Worm (Caenorhabditis elegans) whole organism, early embryonic: ENCODE data around the gene ZK354.3.
"Not testable (repeated sequence)": the region's sequence is repeated elsewhere in the genome, so short reads cannot be mapped to it uniquely, and the experiment has no call there.

Experiments
- B0310.2 ChIP-seq: sonication (generic microtip); optimal IDR thresholded peaks from 2 replicates; lab custom pipeline; 2016; ENCODE audit warnings: mild to moderate bottlenecking, missing genetic modification characterization, missing compliant biosample characterization
- F13C5.2 ChIP-seq: sonication (generic microtip); optimal IDR thresholded peaks from 2 replicates; lab custom pipeline; 2017; ENCODE audit warnings: mild to moderate bottlenecking, missing genetic modification characterization, inconsistent platforms, missing compliant biosample characterization
- aly-1 ChIP-seq: sonication (generic microtip); optimal IDR thresholded peaks from 2 replicates; lab custom pipeline; 2016; ENCODE audit warnings: missing genetic modification characterization, missing compliant biosample characterization
- ama-1 ChIP-seq: fragments of 150-350 bp; optimal IDR thresholded peaks from 2 replicates; lab custom pipeline; 2014
- ceh-13 ChIP-seq: fragments of 200-800 bp; sonication (Bioruptor generic); optimal IDR thresholded peaks from 2 replicates; lab custom pipeline; 2018; ENCODE audit warnings: mild to moderate bottlenecking, missing genetic modification characterization, missing compliant biosample characterization
- ceh-36 ChIP-seq: sonication (generic microtip); optimal IDR thresholded peaks from 2 replicates; lab custom pipeline; 2016; ENCODE audit warnings: missing genetic modification characterization, inconsistent platforms, missing compliant biosample characterization
- ets-7 ChIP-seq: sonication (generic microtip); optimal IDR thresholded peaks from 2 replicates; lab custom pipeline; 2016; ENCODE audit warnings: missing genotype, missing genetic modification characterization, missing compliant biosample characterization
- flt-1 ChIP-seq: fragments of 200-800 bp; sonication (Bioruptor generic); IDR thresholded peaks from 2 replicates; pipeline ENCODE4 v1.3.6; 2022; ENCODE audit warnings: missing genetic modification characterization, missing compliant biosample characterization
- hmbx-1 ChIP-seq: sonication (generic microtip); optimal IDR thresholded peaks from 2 replicates; lab custom pipeline; 2016; ENCODE audit warnings: mild to moderate bottlenecking, missing genetic modification characterization, missing compliant biosample characterization
- hmg-4 ChIP-seq: fragments of 200-800 bp; sonication (Bioruptor generic); optimal IDR thresholded peaks from 2 replicates; lab custom pipeline; 2018; ENCODE audit warnings: mild to moderate bottlenecking, missing genetic modification characterization, missing compliant biosample characterization
- hnd-1 ChIP-seq: sonication (generic microtip); optimal IDR thresholded peaks from 2 replicates; lab custom pipeline; 2016; ENCODE audit warnings: missing genetic modification characterization, missing compliant biosample characterization
- pes-1 ChIP-seq: fragments of 200-800 bp; sonication (Bioruptor generic); IDR thresholded peaks from 2 replicates; pipeline ENCODE4 v1.3.6; 2022; ENCODE audit warnings: missing genetic modification reagents, missing genetic modification characterization, missing compliant biosample characterization
- scrt-1 ChIP-seq: fragments of 200-800 bp; sonication (Bioruptor generic); IDR thresholded peaks from 2 replicates; pipeline ENCODE4 v1.3.6; 2022; ENCODE audit warnings: missing genetic modification characterization, missing compliant biosample characterization
- sea-1 ChIP-seq: fragments of 200-800 bp; sonication (Bioruptor generic); conservative IDR thresholded peaks from 2 replicates; pipeline ENCODE4 v1.3.6; 2022; ENCODE audit warnings: missing genetic modification characterization, missing compliant biosample characterization
- tbx-11 ChIP-seq: fragments of 200-800 bp; sonication (Bioruptor generic); IDR thresholded peaks from 2 replicates; pipeline ENCODE4 v1.3.6; 2022; ENCODE audit warnings: missing genetic modification characterization, missing compliant biosample characterization
- tbx-37 ChIP-seq: fragments of 200-800 bp; sonication (Bioruptor generic); conservative IDR thresholded peaks from 2 replicates; pipeline ENCODE4 v1.3.6; 2022; ENCODE audit warnings: missing genetic modification reagents, missing genetic modification characterization, missing compliant biosample characterization
- tra-4 ChIP-seq: sonication (generic microtip); optimal IDR thresholded peaks from 2 replicates; lab custom pipeline; 2017; ENCODE audit warnings: missing genetic modification characterization, missing compliant biosample characterization

Gene ZK354.3

DNA sequence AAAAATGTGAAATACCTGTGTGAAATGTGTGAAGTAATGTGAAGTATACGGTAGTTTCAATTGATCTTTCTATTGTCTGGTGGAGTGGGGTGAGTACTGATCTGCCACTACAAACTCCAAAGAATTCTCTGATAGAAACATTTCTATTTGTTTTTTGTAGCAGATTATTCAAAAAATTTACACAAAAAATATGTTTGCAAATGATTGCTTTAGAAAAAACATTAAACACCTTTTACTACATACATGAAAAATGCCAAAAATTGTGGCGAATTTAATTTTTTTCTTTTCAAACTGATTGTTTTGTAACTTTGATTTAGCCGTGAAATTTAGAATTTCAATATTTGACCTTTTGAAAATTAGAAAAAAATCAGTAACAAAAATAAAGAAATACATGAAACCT, at the start of gene ZK354.3:
ZK354.3 (plus strand) TSS at position 301 of the 400 bp plus-strand sequence.
- TF ChIP-seq hmg-4 (GFP tag; lab: Kevin White, UChicago): no peak

DNA sequence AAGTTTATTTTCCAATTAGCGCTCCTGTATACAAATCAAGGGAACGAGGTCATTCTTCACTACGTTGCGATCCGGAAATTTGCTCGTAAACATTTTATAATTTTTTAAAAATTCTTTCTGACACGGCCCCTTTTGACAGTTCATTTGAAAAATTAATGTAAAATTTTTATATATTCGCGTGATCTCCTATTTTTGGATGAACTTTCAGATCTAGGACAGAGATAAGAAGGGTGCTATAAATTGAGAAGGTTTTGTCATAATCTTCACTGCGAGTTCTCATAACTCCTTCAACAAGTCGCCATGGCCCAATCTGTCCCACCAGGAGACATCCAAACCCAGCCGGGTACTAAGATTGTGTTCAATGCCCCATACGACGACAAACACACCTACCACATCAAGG, 49.6 kb upstream of the ZK354.3 start, which contains the start of gene msp-19:
msp-19 (plus strand) TSS at position 301 of the 400 bp plus-strand sequence.
- not testable (repeated sequence) for TF ChIP-seq sea-1 (GFP tag; lab: Robert Waterston, UW); ets-7; flt-1

DNA sequence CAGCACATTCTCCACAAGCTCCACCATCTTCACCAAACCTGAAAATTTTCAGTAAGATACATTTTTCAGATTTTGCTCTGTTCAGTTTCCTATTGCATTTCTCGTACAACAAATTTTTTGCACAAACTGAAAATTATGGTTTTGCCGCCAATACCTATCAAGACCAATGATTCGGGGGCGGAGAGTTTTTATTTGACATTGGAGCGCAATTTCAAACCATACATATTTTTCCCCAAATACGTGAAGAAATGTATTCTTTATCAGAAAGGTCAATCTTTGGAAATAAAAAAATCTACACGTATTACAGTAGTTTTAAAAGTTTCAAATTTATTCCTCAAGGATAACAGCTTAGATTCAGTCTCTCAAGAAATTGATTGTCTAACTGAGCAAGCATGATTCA, 43.4 kb upstream of the ZK354.3 start, which contains the start of gene F36H12.5:
F36H12.5 (plus strand) TSS at position 301 of the 400 bp plus-strand sequence.
- TF ChIP-seq hmg-4 (GFP tag; lab: Kevin White, UChicago): no peak
- TF ChIP-seq hnd-1 (tag; lab: Kevin White, UChicago): no peak
- no peak for TF ChIP-seq tbx-37 (GFP tag; lab: Robert Waterston, UW)
- no peak for TF ChIP-seq B0310.2 (tag; lab: Kevin White, UChicago)
- no peak for TF ChIP-seq scrt-1
- TF ChIP-seq F13C5.2: no peak
- TF ChIP-seq aly-1 (tag; lab: Kevin White, UChicago): no peak
- no peak for TF ChIP-seq ceh-13 (GFP tag; lab: Kevin White, UChicago)
- TF ChIP-seq pes-1 (GFP tag; lab: Robert Waterston, UW): no peak
- no peak for TF ChIP-seq flt-1
- no peak for TF ChIP-seq sea-1 (GFP tag; lab: Robert Waterston, UW)
- TF ChIP-seq ama-1 (lab: Kevin White, UChicago): no peak
- no peak for TF ChIP-seq ets-7
- TF ChIP-seq ceh-36: no peak
- no peak for TF ChIP-seq tbx-11 (GFP tag; lab: Robert Waterston, UW)
- TF ChIP-seq hmbx-1 (tag; lab: Kevin White, UChicago): no peak
- no peak for TF ChIP-seq tra-4 (tag; lab: Kevin White, UChicago)

DNA sequence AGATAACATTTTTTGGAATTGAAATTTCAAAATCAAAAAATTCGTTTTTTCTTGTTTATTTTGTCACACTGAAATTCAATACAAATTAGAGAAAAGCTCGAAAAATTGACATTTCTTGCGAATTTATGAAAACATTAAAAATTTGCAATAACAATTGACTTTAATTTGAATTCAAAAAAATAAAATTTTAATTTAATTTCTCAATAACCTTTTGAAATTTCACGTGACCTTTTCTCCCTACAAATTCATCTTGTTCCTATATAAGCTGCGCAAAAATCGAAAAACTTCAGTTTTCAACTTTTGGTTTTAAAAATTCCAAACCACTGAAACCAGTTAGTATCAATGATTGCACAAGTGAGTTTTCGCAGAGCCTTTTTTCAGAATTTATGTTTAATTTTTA, 41.0 kb upstream of the ZK354.3 start, which contains the start of gene F36H12.4:
F36H12.4 (plus strand) TSS at position 301 of the 400 bp plus-strand sequence.
- TF ChIP-seq ets-7: no peak
- no peak for TF ChIP-seq F13C5.2
- TF ChIP-seq pes-1 (GFP tag; lab: Robert Waterston, UW): no peak
- no peak for TF ChIP-seq hnd-1 (tag; lab: Kevin White, UChicago)
- TF ChIP-seq hmbx-1 (tag; lab: Kevin White, UChicago): no peak
- no peak for TF ChIP-seq scrt-1
- TF ChIP-seq tra-4 (tag; lab: Kevin White, UChicago): no peak
- TF ChIP-seq tbx-11 (GFP tag; lab: Robert Waterston, UW): no peak
- TF ChIP-seq sea-1 (GFP tag; lab: Robert Waterston, UW): no peak
- TF ChIP-seq tbx-37 (GFP tag; lab: Robert Waterston, UW): no peak

DNA sequence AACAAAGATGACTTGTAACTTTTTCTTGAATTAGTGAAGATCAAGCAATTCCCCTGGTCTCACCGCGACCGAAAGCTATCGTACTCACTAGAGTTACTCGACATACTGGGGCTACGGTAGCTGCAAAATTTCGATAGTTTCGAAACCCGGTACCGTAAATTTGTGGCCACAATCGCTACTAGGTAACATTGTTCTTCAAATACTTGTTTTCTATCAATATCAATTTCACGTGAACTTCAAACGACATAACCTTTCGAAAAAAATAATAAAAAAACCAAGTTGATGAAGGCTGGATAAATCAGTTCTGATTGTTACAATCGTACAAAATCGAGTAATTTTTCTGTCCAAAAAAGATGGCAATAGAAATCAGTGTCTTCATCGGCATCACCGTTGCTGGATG, 37.3 kb upstream of the ZK354.3 start, which contains the start of gene F36H12.3:
F36H12.3 (plus strand) TSS at position 301 of the 400 bp plus-strand sequence.
- no peak for TF ChIP-seq flt-1
- TF ChIP-seq sea-1 (GFP tag; lab: Robert Waterston, UW): no peak
- TF ChIP-seq hmbx-1 (tag; lab: Kevin White, UChicago): no peak
- TF ChIP-seq tbx-37 (GFP tag; lab: Robert Waterston, UW): no peak
- TF ChIP-seq aly-1 (tag; lab: Kevin White, UChicago): no peak
- TF ChIP-seq ceh-36: no peak
- no peak for TF ChIP-seq F13C5.2

DNA sequence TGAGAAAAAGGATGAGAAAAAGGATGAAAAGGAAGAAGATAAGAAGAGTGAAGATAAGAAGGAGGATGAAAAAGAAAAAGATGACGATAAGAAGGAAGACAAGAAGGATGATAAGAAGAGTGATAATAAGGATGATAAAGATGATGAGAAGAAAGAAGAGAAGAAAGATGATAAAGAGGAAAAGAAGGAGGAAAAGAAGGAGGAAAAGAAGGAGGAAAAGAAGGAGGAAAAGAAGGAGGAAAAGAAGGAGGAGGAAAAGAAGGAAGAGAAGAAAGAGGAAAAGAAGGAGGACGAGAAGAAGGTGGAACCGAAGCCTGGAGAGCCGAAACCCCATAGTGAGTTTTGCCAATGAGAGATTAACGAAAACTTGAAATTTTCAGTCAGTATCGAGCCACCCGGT, 36.5 kb upstream of the ZK354.3 start:
- TF ChIP-seq scrt-1: no peak
- no peak for TF ChIP-seq tbx-11 (GFP tag; lab: Robert Waterston, UW)
- TF ChIP-seq ets-7: no peak
- TF ChIP-seq aly-1 (tag; lab: Kevin White, UChicago): no peak
- no peak for TF ChIP-seq F13C5.2
- no peak for TF ChIP-seq hmbx-1 (tag; lab: Kevin White, UChicago)
- no peak for TF ChIP-seq sea-1 (GFP tag; lab: Robert Waterston, UW)
- TF ChIP-seq tbx-37 (GFP tag; lab: Robert Waterston, UW): no peak
- no peak for TF ChIP-seq hmg-4 (GFP tag; lab: Kevin White, UChicago)
- TF ChIP-seq flt-1: no peak
- no peak for TF ChIP-seq hnd-1 (tag; lab: Kevin White, UChicago)

DNA sequence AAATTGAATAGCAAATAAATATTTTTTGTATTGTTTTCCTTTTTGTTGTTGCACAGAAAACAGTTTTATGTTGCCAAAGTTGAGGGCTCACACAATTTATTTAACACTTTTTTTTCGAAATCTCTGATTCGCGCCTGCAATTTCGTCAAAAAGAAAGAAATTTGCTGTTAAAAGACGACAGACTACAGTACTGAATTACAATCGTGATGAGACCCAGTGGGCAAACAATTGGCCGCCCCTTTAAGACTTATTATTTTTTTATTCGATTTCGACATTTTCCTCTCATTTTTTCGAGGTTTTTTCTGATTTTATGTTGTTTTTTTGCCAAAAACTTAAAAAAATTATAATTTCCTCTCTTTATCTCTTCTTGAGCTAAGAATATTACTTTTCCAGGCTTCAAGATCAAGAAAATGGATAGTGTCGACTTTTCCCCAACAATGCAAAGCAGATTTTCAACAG, 35.7 kb upstream of the ZK354.3 start, which contains the start of gene slfl-4:
slfl-4 (plus strand) TSS at position 409 of the 459 bp plus-strand sequence.
- TF ChIP-seq ets-7: no peak
- no peak for TF ChIP-seq hmg-4 (GFP tag; lab: Kevin White, UChicago)
- no peak for TF ChIP-seq tra-4 (tag; lab: Kevin White, UChicago)
- no peak for TF ChIP-seq aly-1 (tag; lab: Kevin White, UChicago)
- no peak for TF ChIP-seq pes-1 (GFP tag; lab: Robert Waterston, UW)
- no peak for TF ChIP-seq F13C5.2
- no peak for TF ChIP-seq hmbx-1 (tag; lab: Kevin White, UChicago)
- TF ChIP-seq tbx-37 (GFP tag; lab: Robert Waterston, UW): no peak
- TF ChIP-seq tbx-11 (GFP tag; lab: Robert Waterston, UW): no peak
- TF ChIP-seq flt-1: no peak
- no peak for TF ChIP-seq ceh-13 (GFP tag; lab: Kevin White, UChicago)
- TF ChIP-seq ceh-36: no peak
- no peak for TF ChIP-seq hnd-1 (tag; lab: Kevin White, UChicago)
- no peak for TF ChIP-seq B0310.2 (tag; lab: Kevin White, UChicago)
- no peak for TF ChIP-seq ama-1 (lab: Kevin White, UChicago)
- no peak for TF ChIP-seq scrt-1
- no peak for TF ChIP-seq sea-1 (GFP tag; lab: Robert Waterston, UW)

DNA sequence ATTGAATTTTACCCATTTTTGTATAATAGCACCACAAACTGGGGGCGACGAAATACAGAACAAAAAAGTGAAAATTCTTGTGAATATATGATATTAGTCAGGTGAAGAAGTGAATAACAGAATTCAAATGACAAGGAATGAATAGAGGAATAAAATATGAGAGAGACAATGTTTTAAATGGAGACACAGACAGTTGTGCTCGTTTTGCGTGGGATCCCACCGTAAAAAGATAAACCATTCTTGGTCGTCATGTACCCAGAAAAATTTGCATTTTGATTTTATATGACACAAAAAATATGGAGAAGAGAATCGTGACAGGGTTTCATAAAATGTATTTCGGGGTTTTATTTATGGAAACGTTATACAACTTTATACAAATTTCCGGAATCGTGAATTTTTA, 32.1 kb upstream of the ZK354.3 start, which contains the start of gene F36H12.17:
F36H12.17 (minus strand) TSS at position 101 of the 400 bp plus-strand sequence.
- TF ChIP-seq hnd-1 (tag; lab: Kevin White, UChicago) (no peak), ceh-36 (no peak), tbx-11 (GFP tag; lab: Robert Waterston, UW) (no peak), tra-4 (tag; lab: Kevin White, UChicago) (no peak), flt-1 (no peak), tbx-37 (GFP tag; lab: Robert Waterston, UW) (no peak), aly-1 (tag; lab: Kevin White, UChicago) (no peak), B0310.2 (tag; lab: Kevin White, UChicago) (no peak), hmg-4 (GFP tag; lab: Kevin White, UChicago) (no peak), sea-1 (GFP tag; lab: Robert Waterston, UW) (no peak), ets-7 (no peak)
